Worm (Caenorhabditis elegans) whole organism, L3 larva: ENCODE measurements around the gene T26H5.11.

Experiments used
- elt-3 ChIP-seq, 3 experiments: fragments of 150-350 bp in 1 of 3; sonication (generic microtip) in 2 of 3; optimal IDR thresholded peaks; 2 replicates in 2 of 3; 4 replicates in 1 of 3; lab custom pipeline; 2014 to 2017; ENCODE audit warnings: missing biosample characterization in 3 of 3, missing genetic modification characterization in 3 of 3
- nhr-23 ChIP-seq: fragments of 150-350 bp; optimal IDR thresholded peaks from 2 replicates; lab custom pipeline; 2014; ENCODE audit warnings: missing biosample characterization, missing genetic modification reagents, missing genetic modification characterization
- zag-1 ChIP-seq: fragments of 150-350 bp; optimal IDR thresholded peaks from 2 replicates; lab custom pipeline; 2014; ENCODE audit warnings: missing biosample characterization, missing genetic modification characterization

DNA sequence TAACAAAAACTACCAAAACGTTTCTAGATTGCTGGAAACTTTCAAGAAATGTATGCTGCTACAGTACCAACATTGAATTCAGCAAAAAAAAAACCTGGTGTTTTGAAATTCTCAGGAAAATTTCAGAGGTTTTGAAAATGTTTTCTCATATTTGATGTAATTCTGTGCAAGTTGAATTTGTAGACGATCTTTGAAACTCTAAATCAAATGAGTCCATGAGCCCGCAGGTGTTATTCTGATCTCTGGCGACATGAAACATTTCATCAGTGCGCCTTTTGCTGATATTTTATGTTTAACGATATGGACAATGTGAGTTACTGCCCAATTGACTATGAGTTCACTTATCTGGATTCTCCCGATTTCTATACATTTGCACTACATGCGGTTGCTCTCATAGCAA lies 49.6 kb upstream of the T26H5.11 start, which contains the start of gene srh-218:
- no peak for TF ChIP-seq zag-1 (tag; lab: Kevin White, UChicago)
- TF ChIP-seq nhr-23, result no peak
- TF ChIP-seq elt-3 (tag; optimal IDR thresholded peaks at IDR 0.05; lab: Kevin White, UChicago), result no peak
